Fruit fly (Drosophila melanogaster) whole organism, prepupa: ENCODE data around the gene CG43759.

Experiments used
- Blimp-1 ChIP-seq: fragments of 200-800 bp; sonication (Bioruptor generic); optimal IDR thresholded peaks from 3 replicates; lab custom pipeline; 2017; ENCODE audit warnings: missing biosample characterization, missing genetic modification characterization, mild to moderate bottlenecking, moderate library complexity, missing genetic modification reagents
- CG6163 ChIP-seq: fragments of 200-800 bp; sonication (Bioruptor generic); IDR thresholded peaks from 3 replicates; pipeline ENCODE4 v1.3.6; 2022; ENCODE audit warnings: missing biosample characterization, missing genetic modification characterization
- CG7368 ChIP-seq: fragments of 200-800 bp; sonication (Bioruptor generic); optimal IDR thresholded peaks from 3 replicates; lab custom pipeline; 2016; ENCODE audit warnings: missing biosample characterization, missing genetic modification characterization

DNA sequence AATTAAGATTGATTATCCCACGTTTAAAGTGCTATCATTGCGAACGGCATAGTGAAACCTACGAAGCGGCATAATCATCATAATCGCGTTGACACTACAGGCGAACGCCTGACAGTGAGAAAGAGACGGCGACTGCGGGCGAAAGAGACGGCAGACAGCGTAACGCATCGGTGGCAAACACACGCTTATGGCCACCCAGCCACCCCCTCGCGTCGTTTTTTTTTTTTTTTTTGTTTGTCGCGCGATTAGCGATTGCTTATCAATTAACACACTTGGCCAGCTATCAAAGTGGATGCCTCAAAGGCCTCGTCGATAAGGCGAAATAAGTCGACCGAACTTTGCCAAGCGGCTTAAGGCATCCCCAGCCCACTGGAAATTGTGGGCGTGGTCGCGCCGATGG is 143.7 kb downstream of the CG43759 start:
- TF ChIP-seq CG7368 (GFP tag; lab: Kevin White, UChicago) (no peak), Blimp-1 (GFP tag; lab: Kevin White, UChicago) (no peak), CG6163 (no peak)
